Fruit fly (Drosophila melanogaster): Measurements from ENCODE around the gene CG5715.

DNA sequence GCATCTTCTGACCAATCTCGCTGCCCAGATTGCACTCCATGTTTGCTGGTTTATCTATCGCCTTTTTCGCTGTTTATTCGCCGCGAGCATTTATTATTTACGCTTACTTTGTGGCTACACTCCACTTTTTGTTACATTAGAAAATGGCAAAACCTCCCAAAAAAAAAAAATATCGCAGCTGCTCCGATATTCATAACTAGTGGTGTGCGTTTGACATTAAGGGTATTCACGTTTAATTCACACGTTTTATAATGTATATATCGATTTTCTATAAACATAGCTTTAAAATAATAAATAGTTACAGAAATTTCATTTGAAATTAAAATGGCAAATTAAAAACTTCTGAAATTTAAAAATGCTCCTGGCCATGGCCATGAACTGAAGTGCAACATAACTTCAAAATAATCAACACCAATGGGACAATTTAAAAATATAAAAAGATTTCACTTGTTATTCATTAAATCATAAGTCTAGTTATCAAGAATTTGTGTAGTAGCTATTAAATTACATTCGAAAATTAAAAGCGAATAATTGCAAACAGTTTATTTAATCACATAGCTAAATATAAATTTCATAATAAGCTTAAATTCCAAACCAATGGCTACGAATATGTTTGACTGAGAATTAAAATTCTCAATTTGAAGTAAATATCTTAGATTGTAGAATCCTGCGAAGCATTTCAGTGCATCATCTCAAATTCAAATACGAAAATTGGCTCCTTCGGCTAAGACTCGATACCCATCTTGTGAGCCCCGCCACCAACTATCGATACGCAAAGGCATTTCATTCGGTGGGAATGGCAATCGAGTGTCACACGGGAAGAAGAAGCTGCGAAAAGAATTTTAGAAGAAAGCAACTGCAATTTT lies 24.3 kb upstream of the CG5715 start, which contains the start of the genes Nab2 and BRWD3:
- no peak for TF ChIP-seq CrebA (GFP tag; optimal IDR thresholded peaks at IDR 0.05; ENCODE audit: borderline replicate concordance)
- no peak for TF ChIP-seq Hr78 (GFP tag; optimal IDR thresholded peaks at IDR 0.05)
- TF ChIP-seq Dfd (GFP tag; optimal IDR thresholded peaks at IDR 0.05) = no peak
- TF ChIP-seq usp (GFP tag; optimal IDR thresholded peaks at IDR 0.05) = no peak
- TF ChIP-seq CG9705 (GFP tag; optimal IDR thresholded peaks at IDR 0.05) = peak; percentile 15
- peak; percentile 48 for TF ChIP-seq psq (GFP tag; optimal IDR thresholded peaks at IDR 0.05)
- no peak for TF ChIP-seq fru (GFP tag; optimal IDR thresholded peaks at IDR 0.05)
- no peak for TF ChIP-seq brk (GFP tag; optimal IDR thresholded peaks at IDR 0.05)
- no peak for TF ChIP-seq Hnf4 (GFP tag; optimal IDR thresholded peaks at IDR 0.05)
- no peak for TF ChIP-seq br (GFP tag; optimal IDR thresholded peaks at IDR 0.05)
- no peak for TF ChIP-seq Mio (GFP tag; optimal IDR thresholded peaks at IDR 0.05)

Measured in whole organism, wandering third instar larva.